Worm (Caenorhabditis elegans) whole organism, young adult: ENCODE measurements around the gene tag-131.

Experiments
- B0019.2 ChIP-seq: fragments of 200-800 bp; sonication (Bioruptor generic); conservative IDR thresholded peaks from 2 replicates; pipeline ENCODE4 v1.3.6; 2022; ENCODE audit warnings: missing genetic modification reagents, missing genetic modification characterization, missing compliant biosample characterization
- F33H1.4 ChIP-seq: fragments of 200-800 bp; sonication (Bioruptor generic); IDR thresholded peaks from 2 replicates; pipeline ENCODE4 v1.3.6; 2022; ENCODE audit warnings: missing genetic modification reagents, missing genetic modification characterization, missing compliant biosample characterization
- F57A8.1 ChIP-seq: fragments of 200-800 bp; sonication (Bioruptor generic); optimal IDR thresholded peaks from 2 replicates; lab custom pipeline; 2018; ENCODE audit warnings: mild to moderate bottlenecking, missing genetic modification characterization, moderate library complexity, missing compliant biosample characterization
- Y56A3A.18 ChIP-seq: fragments of 200-800 bp; sonication (Bioruptor generic); IDR thresholded peaks from 2 replicates; pipeline ENCODE4 v1.3.6; 2022; ENCODE audit warnings: missing genetic modification reagents, missing genetic modification characterization, missing compliant biosample characterization
- ZK185.1 ChIP-seq: sonication (generic microtip); optimal IDR thresholded peaks from 2 replicates; lab custom pipeline; 2016; ENCODE audit warnings: mild to moderate bottlenecking, missing genetic modification characterization, missing compliant biosample characterization; ENCODE audit not compliant: poor library complexity, severe bottlenecking
- attf-3 ChIP-seq: fragments of 200-800 bp; sonication (Bioruptor generic); conservative IDR thresholded peaks from 2 replicates; pipeline ENCODE4 v1.3.6; 2022; ENCODE audit warnings: missing genetic modification reagents, missing genetic modification characterization, missing compliant biosample characterization
- cebp-1 ChIP-seq, 2 experiments: fragments of 200-800 bp in 1 of 2; sonication (Bioruptor generic) in 1 of 2; sonication (generic microtip) in 1 of 2; IDR thresholded peaks in 1 of 2; optimal IDR thresholded peaks in 1 of 2; 2 replicates each; pipeline versions ENCODE4 v1.3.6 to Lab custom; 2017 to 2022; ENCODE audit warnings: missing compliant biosample characterization in 2 of 2, missing genetic modification characterization in 2 of 2, mild to moderate bottlenecking in 1 of 2, missing genetic modification reagents in 1 of 2, moderate library complexity in 1 of 2
- ceh-79 ChIP-seq: sonication (generic microtip); optimal IDR thresholded peaks from 2 replicates; lab custom pipeline; 2017; ENCODE audit warnings: mild to moderate bottlenecking, missing genetic modification characterization, missing compliant biosample characterization
- ceh-91 ChIP-seq: fragments of 200-800 bp; sonication (Bioruptor generic); IDR thresholded peaks from 2 replicates; pipeline ENCODE4 v1.3.6; 2022; ENCODE audit warnings: missing genetic modification reagents, missing genetic modification characterization, missing compliant biosample characterization
- die-1 ChIP-seq: sonication (generic microtip); optimal IDR thresholded peaks from 2 replicates; lab custom pipeline; 2016; ENCODE audit warnings: missing genotype, mild to moderate bottlenecking, missing genetic modification characterization, missing compliant biosample characterization
- dox-1 ChIP-seq: fragments of 200-800 bp; sonication (Bioruptor generic); IDR thresholded peaks from 2 replicates; pipeline ENCODE4 v1.3.6; 2022; ENCODE audit warnings: missing genetic modification reagents, missing genetic modification characterization, missing compliant biosample characterization
- egl-18 ChIP-seq: fragments of 200-800 bp; sonication (Bioruptor generic); IDR thresholded peaks from 2 replicates; pipeline ENCODE4 v1.3.6; 2022; ENCODE audit warnings: missing genetic modification reagents, missing genetic modification characterization, missing compliant biosample characterization
- fkh-3 ChIP-seq: sonication (generic microtip); optimal IDR thresholded peaks from 2 replicates; lab custom pipeline; 2016; ENCODE audit warnings: mild to moderate bottlenecking, missing genetic modification characterization, missing compliant biosample characterization
- gei-17 ChIP-seq: fragments of 200-800 bp; sonication (Bioruptor generic); optimal IDR thresholded peaks from 2 replicates; lab custom pipeline; 2018; ENCODE audit warnings: mild to moderate bottlenecking, missing genetic modification characterization, missing compliant biosample characterization
- him-1 ChIP-seq: sonication (generic microtip); optimal IDR thresholded peaks from 2 replicates; lab custom pipeline; 2016; ENCODE audit warnings: missing genotype, missing genetic modification reagents, missing genetic modification characterization, missing compliant biosample characterization
- hmg-1.2 ChIP-seq: fragments of 200-800 bp; sonication (Bioruptor generic); IDR thresholded peaks from 2 replicates; pipeline ENCODE4 v1.3.6; 2022; ENCODE audit warnings: missing genetic modification reagents, missing genetic modification characterization, missing compliant biosample characterization
- hrde-1 ChIP-seq: sonication (generic microtip); optimal IDR thresholded peaks from 2 replicates; lab custom pipeline; 2016; ENCODE audit warnings: missing genetic modification characterization, mild to moderate bottlenecking, missing compliant biosample characterization, moderate library complexity, missing genotype, missing genetic modification reagents, borderline replicate concordance
- lin-35 ChIP-seq, 3 experiments: fragments of 150-350 bp in 2 of 3; sonication (generic microtip) in 1 of 3; optimal IDR thresholded peaks; 2 replicates each; lab custom pipeline; 2014 to 2018; ENCODE audit warnings: missing biosample characterization in 3 of 3, missing genetic modification characterization in 3 of 3, missing genetic modification reagents in 3 of 3
- lin-40 ChIP-seq: sonication (generic microtip); optimal IDR thresholded peaks from 2 replicates; lab custom pipeline; 2016; ENCODE audit warnings: missing genetic modification characterization, mild to moderate bottlenecking, missing compliant biosample characterization, missing genotype, missing genetic modification reagents
- lsl-1 ChIP-seq: fragments of 200-800 bp; sonication (Bioruptor generic); optimal IDR thresholded peaks from 2 replicates; lab custom pipeline; 2018; ENCODE audit warnings: mild to moderate bottlenecking, missing genetic modification characterization, moderate library complexity, missing compliant biosample characterization
- madf-6 ChIP-seq: fragments of 200-800 bp; sonication (Bioruptor generic); IDR thresholded peaks from 2 replicates; pipeline ENCODE4 v1.3.6; 2022; ENCODE audit warnings: missing genetic modification reagents, missing genetic modification characterization, missing compliant biosample characterization
- mes-4 ChIP-seq: sonication (generic microtip); optimal IDR thresholded peaks from 2 replicates; lab custom pipeline; 2016; ENCODE audit warnings: missing genotype, missing genetic modification characterization, missing compliant biosample characterization
- mxl-1 ChIP-seq: sonication (generic microtip); optimal IDR thresholded peaks from 2 replicates; lab custom pipeline; 2016; ENCODE audit warnings: missing genetic modification characterization, missing compliant biosample characterization
- nfya-1 ChIP-seq: sonication (generic microtip); optimal IDR thresholded peaks from 2 replicates; lab custom pipeline; 2017; ENCODE audit warnings: antibody characterized with exemption, missing compliant biosample characterization, missing genetic modification characterization, borderline replicate concordance; ENCODE audit not compliant: insufficient read depth
- nhr-80 ChIP-seq: sonication (generic microtip); optimal IDR thresholded peaks from 2 replicates; lab custom pipeline; 2016; ENCODE audit warnings: missing genetic modification characterization, missing compliant biosample characterization
- rec-8 ChIP-seq, 2 experiments: sonication (generic microtip); optimal IDR thresholded peaks; 2 replicates each; lab custom pipeline; 2016; ENCODE audit warnings: mild to moderate bottlenecking in 2 of 2, missing genetic modification characterization in 2 of 2, missing genetic modification reagents in 2 of 2, missing genotype in 2 of 2, missing biosample characterization in 1 of 2, missing compliant biosample characterization in 1 of 2, moderate library complexity in 1 of 2
- repo-1 ChIP-seq: sonication (generic microtip); optimal IDR thresholded peaks from 2 replicates; lab custom pipeline; 2017; ENCODE audit warnings: mild to moderate bottlenecking, missing genetic modification characterization, missing compliant biosample characterization
- snpc-1.3 ChIP-seq: sonication (generic microtip); optimal IDR thresholded peaks from 2 replicates; lab custom pipeline; 2017; ENCODE audit warnings: missing genetic modification characterization, mild to moderate bottlenecking, missing compliant biosample characterization, antibody characterized with exemption, moderate library complexity, missing genotype, missing genetic modification reagents; ENCODE audit not compliant: insufficient read depth
- tbx-9 ChIP-seq: sonication (generic microtip); optimal IDR thresholded peaks from 2 replicates; lab custom pipeline; 2016; ENCODE audit warnings: borderline replicate concordance, missing genetic modification characterization, inconsistent platforms, missing compliant biosample characterization
- tlf-1 ChIP-seq: fragments of 200-800 bp; sonication (Bioruptor generic); optimal IDR thresholded peaks from 2 replicates; lab custom pipeline; 2018; ENCODE audit warnings: mild to moderate bottlenecking, missing genetic modification characterization, missing compliant biosample characterization
- unc-130 ChIP-seq: sonication (generic microtip); optimal IDR thresholded peaks from 2 replicates; lab custom pipeline; 2016; ENCODE audit warnings: missing genetic modification reagents, missing genetic modification characterization, missing compliant biosample characterization
- xnd-1 ChIP-seq: sonication (generic microtip); optimal IDR thresholded peaks from 2 replicates; lab custom pipeline; 2016; ENCODE audit warnings: missing genotype, missing genetic modification reagents, missing genetic modification characterization, missing compliant biosample characterization
- zfh-2 ChIP-seq: fragments of 200-800 bp; sonication (Bioruptor generic); conservative IDR thresholded peaks from 2 replicates; pipeline ENCODE4 v1.3.6; 2022; ENCODE audit warnings: missing genetic modification reagents, missing genetic modification characterization, missing compliant biosample characterization
- ztf-25 ChIP-seq: fragments of 200-800 bp; sonication (Bioruptor generic); IDR thresholded peaks from 2 replicates; pipeline ENCODE4 v1.3.6; 2022; ENCODE audit warnings: missing genetic modification reagents, missing genetic modification characterization, missing compliant biosample characterization
- ztf-6 ChIP-seq: fragments of 200-800 bp; sonication (Bioruptor generic); IDR thresholded peaks from 2 replicates; pipeline ENCODE4 v1.3.6; 2022; ENCODE audit warnings: missing genetic modification reagents, missing genetic modification characterization, missing compliant biosample characterization

Gene tag-131

ce11 chrIII:4332543-4333042 is 15.1 kb downstream of the tag-131 start, which contains the start of gene cdk-12:
Gene cdk-12 (plus strand): TSS chrIII:4332992.
- TF ChIP-seq tbx-9 = no peak
- no peak for TF ChIP-seq F33H1.4 (GFP tag; lab: Robert Waterston, UW)
- TF ChIP-seq nhr-80 = peak; percentile 7
- TF ChIP-seq die-1 (tag; lab: Kevin White, UChicago) = no peak
- TF ChIP-seq dox-1 (GFP tag; lab: Robert Waterston, UW) = peak; percentile 37; the same call in 1 of the 2 replicates
- no peak for TF ChIP-seq lsl-1 (GFP tag; lab: Kevin White, UChicago)
- no peak for TF ChIP-seq ztf-25 (GFP tag; lab: Robert Waterston, UW)
- peak; percentile 60 for TF ChIP-seq snpc-1.3 (tag; lab: Kevin White, UChicago)
- no peak for TF ChIP-seq hrde-1 (tag; lab: Kevin White, UChicago)
- TF ChIP-seq repo-1 = no peak
- no peak for TF ChIP-seq zfh-2
- TF ChIP-seq ceh-79 = no peak
- TF ChIP-seq fkh-3 (tag; lab: Kevin White, UChicago) = no peak
- no peak for TF ChIP-seq gei-17 (GFP tag; lab: Kevin White, UChicago)
- TF ChIP-seq hmg-1.2 = peak; percentile 93
- no peak for TF ChIP-seq egl-18
- TF ChIP-seq attf-3 = no peak
- TF ChIP-seq ztf-6 (GFP tag; lab: Robert Waterston, UW) = no peak
- no peak for TF ChIP-seq ceh-91
- no peak for TF ChIP-seq him-1 (tag; lab: Kevin White, UChicago)
- TF ChIP-seq F57A8.1 (GFP tag; lab: Kevin White, UChicago) = no peak
- no peak for TF ChIP-seq rec-8 (tag; optimal IDR thresholded peaks at IDR 0.05; lab: Kevin White, UChicago)
- no peak for TF ChIP-seq cebp-1 (GFP tag; IDR thresholded peaks at IDR 0.05; lab: Robert Waterston, UW)
- no peak for TF ChIP-seq cebp-1 (tag; optimal IDR thresholded peaks at IDR 0.05; lab: Kevin White, UChicago)

ce11 chrIII:4335614-4336013 is 18.1 kb downstream of the tag-131 start:
- TF ChIP-seq B0019.2 (GFP tag; lab: Robert Waterston, UW) = no peak
- no peak for TF ChIP-seq xnd-1 (tag; lab: Kevin White, UChicago)
- no peak for TF ChIP-seq mxl-1 (tag; lab: Kevin White, UChicago)
- TF ChIP-seq zfh-2 = peak; percentile 87
- TF ChIP-seq lin-35 (GFP tag; optimal IDR thresholded peaks at IDR 0.05; lab: Kevin White, UChicago) = peak in 1 of 3 experiments; percentile 28
- no peak for TF ChIP-seq cebp-1 (GFP tag; IDR thresholded peaks at IDR 0.05; lab: Robert Waterston, UW)
- TF ChIP-seq cebp-1 (tag; optimal IDR thresholded peaks at IDR 0.05; lab: Kevin White, UChicago) = peak; percentile 34
- peak; percentile 26 for TF ChIP-seq lin-40 (tag; lab: Kevin White, UChicago)
- peak; percentile 59; the same call in 1 of the 2 replicates for TF ChIP-seq hmg-1.2
- TF ChIP-seq tlf-1 (GFP tag; lab: Kevin White, UChicago) = no peak

ce11 chrIII:4343070-4343469 is 25.6 kb downstream of the tag-131 start, which contains the start of the genes B0285.3 and lcmt-1:
Gene B0285.3 (minus strand): TSS chrIII:4343336.
Gene lcmt-1 (plus strand): TSS chrIII:4343446.
- 0 out of 2 replicates have a peak, but pooled peaks have one; percentile 39 for TF ChIP-seq F33H1.4 (GFP tag; lab: Robert Waterston, UW)
- no peak for TF ChIP-seq nfya-1 (tag; lab: Kevin White, UChicago)
- no peak for TF ChIP-seq Y56A3A.18 (GFP tag; lab: Robert Waterston, UW)
- peak; percentile 82 for TF ChIP-seq ZK185.1
- peak; percentile 20; the same call in 1 of the 2 replicates for TF ChIP-seq madf-6 (GFP tag; lab: Robert Waterston, UW)
- TF ChIP-seq fkh-3 (tag; lab: Kevin White, UChicago) = no peak
- TF ChIP-seq mes-4 (tag; lab: Kevin White, UChicago) = no peak
- TF ChIP-seq unc-130 (GFP tag; lab: Kevin White, UChicago) = peak; percentile 21
- no peak for TF ChIP-seq lin-35 (GFP tag; optimal IDR thresholded peaks at IDR 0.05; lab: Kevin White, UChicago)
